Worm (Caenorhabditis elegans) whole organism, mixed stage, embryonic: ENCODE data around the gene ddo-2.

ENCODE experiments used
- blmp-1 ChIP-seq: fragments of 150-350 bp; optimal IDR thresholded peaks from 2 replicates; lab custom pipeline; 2014; ENCODE audit warnings: missing biosample characterization, missing genetic modification characterization
- snpc-4 ChIP-seq: fragments of 150-350 bp; optimal IDR thresholded peaks from 2 replicates; lab custom pipeline; 2014; ENCODE audit warnings: missing biosample characterization, missing genetic modification characterization
- unc-62 ChIP-seq: fragments of 150-350 bp; optimal IDR thresholded peaks from 2 replicates; lab custom pipeline; 2014; ENCODE audit warnings: missing biosample characterization, missing genetic modification reagents, missing genetic modification characterization

ce11 chrV:7455008-7455407 is 19.5 kb upstream of the ddo-2 start, which contains the start of gene F25E5.2:
- no peak for TF ChIP-seq snpc-4 (tag; lab: Kevin White, UChicago)
- no peak for TF ChIP-seq blmp-1 (tag; lab: Kevin White, UChicago)
- no peak for TF ChIP-seq unc-62
